Worm (Caenorhabditis elegans): ENCODE measurements around the gene nca-2.
"Not testable (repeated sequence)": the region's sequence is repeated elsewhere in the genome, so short reads cannot be mapped to it uniquely, and the experiment has no call there.

DNA sequence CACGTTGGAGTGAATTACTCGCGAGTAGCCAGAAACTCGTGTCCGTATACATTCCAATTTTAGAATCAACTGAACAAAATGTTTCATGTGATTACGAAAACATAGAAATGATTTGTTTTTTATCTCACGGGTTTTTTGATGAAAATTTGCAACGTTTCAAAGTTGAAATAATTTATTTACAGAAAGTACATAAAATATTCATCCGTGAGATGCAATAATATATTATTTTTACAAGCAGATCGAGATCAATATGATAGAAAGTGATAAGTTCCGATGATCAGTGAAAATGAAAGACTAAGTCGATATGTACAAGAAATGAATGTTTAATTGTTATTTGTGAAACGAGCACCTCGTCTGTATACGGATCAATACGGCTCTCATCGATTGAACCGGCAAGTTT lies 15.0 kb downstream of the nca-2 start, which contains the start of gene C27F2.6:
- TF ChIP-seq Y53F4B.3 (GFP tag; IDR thresholded peaks at IDR 0.05); attf-5 (GFP tag; optimal IDR thresholded peaks at IDR 0.05); ets-4 (GFP tag; optimal IDR thresholded peaks at IDR 0.05); pha-4 (tag; optimal IDR thresholded peaks at IDR 0.05); lin-26 (GFP tag; IDR thresholded peaks at IDR 0.05); mes-4 (tag; optimal IDR thresholded peaks at IDR 0.05); ZK185.1 (tag; optimal IDR thresholded peaks at IDR 0.05; ENCODE audit: poor library complexity, severe bottlenecking); egl-44 (GFP tag; IDR thresholded peaks at IDR 0.05); egl-18 (GFP tag; IDR thresholded peaks at IDR 0.05); efl-1 (GFP tag; optimal IDR thresholded peaks at IDR 0.05); snpc-4 (GFP tag; optimal IDR thresholded peaks at IDR 0.05); snpc-4 (tag; optimal IDR thresholded peaks at IDR 0.05); hsf-1 (GFP tag; IDR thresholded peaks at IDR 0.05): not testable (repeated sequence)
